Fruit fly (Drosophila melanogaster) Kc167 (cell line): ENCODE results near the gene CG11970.

Experiments used
- Sin3A ChIP-seq: fragments of >200 bp; optimal IDR thresholded peaks from 2 replicates; lab custom pipeline; 2018; ENCODE audit warnings: missing external identifiers
- insv ChIP-seq: fragments of >200 bp; optimal IDR thresholded peaks from 3 replicates; lab custom pipeline; 2018; ENCODE audit warnings: missing external identifiers
- psq ChIP-seq: fragments of >200 bp; optimal IDR thresholded peaks from 2 replicates; lab custom pipeline; 2017; ENCODE audit warnings: missing external identifiers

- TF ChIP-seq Sin3A (lab: Kevin White, UChicago), result no peak
- no peak for TF ChIP-seq psq (lab: Kevin White, UChicago)
- no peak for TF ChIP-seq insv
These were observed 32.4 kb downstream of the CG11970 start for dm6 chr3R:9016869-9017268.
